Worm (Caenorhabditis elegans): ENCODE results near the gene dhs-22.

Gene dhs-22

ce11 chrV:14424958-14425492, 3.8 kb upstream of the dhs-22 start, which contains the start of gene rrsr-1 (continued):
- TF ChIP-seq ceh-82 (tag; optimal IDR thresholded peaks at IDR 0.05) (peak in 2 of 3 experiments; percentile 20 to 34), nhr-20 (tag; optimal IDR thresholded peaks at IDR 0.05) (peak; percentile 47), mab-9 (GFP tag; IDR thresholded peaks at IDR 0.05) (no peak), efl-1 (optimal IDR thresholded peaks at IDR 0.05) (peak; percentile 49 to 58), efl-1 (GFP tag; optimal IDR thresholded peaks at IDR 0.05 in 1 of 2) (peak; percentile 32 to 96), ztf-4 (tag; optimal IDR thresholded peaks at IDR 0.05) (no peak), grh-1 (GFP tag; IDR thresholded peaks at IDR 0.05) (no peak), nhr-85 (tag) (no peak), skn-1 (tag; optimal IDR thresholded peaks at IDR 0.05) (peak; percentile 74), irx-1 (tag; optimal IDR thresholded peaks at IDR 0.05) (peak; percentile 29)

ce11 chrV:14423268-14423667, 2.0 kb upstream of the dhs-22 start, which contains the start of gene rpoa-12:
TSS of gene rpoa-12 (minus strand) at chrV:14423304.
- TF ChIP-seq mab-9 (GFP tag; IDR thresholded peaks at IDR 0.05), result no peak
- no peak for TF ChIP-seq hlh-17 (GFP tag; optimal IDR thresholded peaks at IDR 0.05; ENCODE audit: borderline replicate concordance)
- TF ChIP-seq C04F5.9 (tag; optimal IDR thresholded peaks at IDR 0.05), result no peak
- TF ChIP-seq F16B12.6 (tag; optimal IDR thresholded peaks at IDR 0.05), result peak; percentile 27
- no peak for TF ChIP-seq unc-62 (GFP tag; optimal IDR thresholded peaks at IDR 0.05)
- no peak for TF ChIP-seq jun-1 (tag; optimal IDR thresholded peaks at IDR 0.05)
- no peak for TF ChIP-seq hpl-2 (GFP tag; optimal IDR thresholded peaks at IDR 0.05)
- peak; percentile 42 for TF ChIP-seq rnt-1 (tag; optimal IDR thresholded peaks at IDR 0.05)
- TF ChIP-seq tlp-1 (tag; optimal IDR thresholded peaks at IDR 0.05), result no peak
- TF ChIP-seq C34B4.2 (tag; optimal IDR thresholded peaks at IDR 0.05), result no peak
- no peak for TF ChIP-seq ceh-8 (GFP tag; optimal IDR thresholded peaks at IDR 0.05)
- peak; percentile 53 for TF ChIP-seq lin-14 (GFP tag; optimal IDR thresholded peaks at IDR 0.05)
- TF ChIP-seq lsy-2 (tag; optimal IDR thresholded peaks at IDR 0.05), result peak; percentile 27 to 71
- peak; percentile 32; the same call in 1 of the 2 replicates for TF ChIP-seq isw-1 (GFP tag; IDR thresholded peaks at IDR 0.05)
- no peak for TF ChIP-seq lin-39 (tag; optimal IDR thresholded peaks at IDR 0.05)
- no peak for TF ChIP-seq ets-5 (GFP tag; IDR thresholded peaks at IDR 0.05)
- peak; percentile 92 for TF ChIP-seq pax-3 (tag; optimal IDR thresholded peaks at IDR 0.05)
- peak; percentile 50 for TF ChIP-seq vab-15 (tag; optimal IDR thresholded peaks at IDR 0.05)
- TF ChIP-seq blmp-1 (tag; optimal IDR thresholded peaks at IDR 0.05), result no peak
- TF ChIP-seq lin-13 (GFP tag; optimal IDR thresholded peaks at IDR 0.05), result peak; percentile 12
- TF ChIP-seq unc-86 (tag; optimal IDR thresholded peaks at IDR 0.05), result no peak
- TF ChIP-seq C16A3.4 (tag; optimal IDR thresholded peaks at IDR 0.05), result peak; percentile 59
- peak; percentile 67 for TF ChIP-seq nhr-47 (tag; optimal IDR thresholded peaks at IDR 0.05)
- no peak for TF ChIP-seq nhr-237 (tag; optimal IDR thresholded peaks at IDR 0.05)
- no peak for TF ChIP-seq aly-2 (tag; optimal IDR thresholded peaks at IDR 0.05)
- no peak for TF ChIP-seq elt-2 (tag; optimal IDR thresholded peaks at IDR 0.05)
- TF ChIP-seq unc-130 (tag; optimal IDR thresholded peaks at IDR 0.05), result peak; percentile 1
- no peak for TF ChIP-seq fos-1 (tag; optimal IDR thresholded peaks at IDR 0.05)
- TF ChIP-seq nhr-85 (tag), result no peak
- no peak for TF ChIP-seq nhr-11 (tag; optimal IDR thresholded peaks at IDR 0.05)
- no peak for TF ChIP-seq ces-1 (GFP tag; optimal IDR thresholded peaks at IDR 0.05)
- TF ChIP-seq alr-1 (tag; optimal IDR thresholded peaks at IDR 0.05; ENCODE audit: borderline replicate concordance), result no peak
- peak; percentile 63 for TF ChIP-seq fkh-8 (tag; optimal IDR thresholded peaks at IDR 0.05)
- TF ChIP-seq elt-3 (tag; optimal IDR thresholded peaks at IDR 0.05), result no peak
- TF ChIP-seq egl-27 (tag; optimal IDR thresholded peaks at IDR 0.05), result no peak
- peak; percentile 62 for TF ChIP-seq nhr-71 (tag; optimal IDR thresholded peaks at IDR 0.05)
- TF ChIP-seq mep-1 (tag; optimal IDR thresholded peaks at IDR 0.05), result no peak
- TF ChIP-seq ama-1 (optimal IDR thresholded peaks at IDR 0.05), result no peak
- TF ChIP-seq unc-30 (tag; optimal IDR thresholded peaks at IDR 0.05), result no peak
- TF ChIP-seq skn-1 (tag; optimal IDR thresholded peaks at IDR 0.05), result peak; percentile 94
- TF ChIP-seq irx-1 (tag; optimal IDR thresholded peaks at IDR 0.05), result no peak
- no peak for TF ChIP-seq fkh-10 (GFP tag; optimal IDR thresholded peaks at IDR 0.05)
- peak; percentile 44 for TF ChIP-seq tbx-2 (tag; optimal IDR thresholded peaks at IDR 0.05)
- TF ChIP-seq egl-13 (tag; optimal IDR thresholded peaks at IDR 0.05), result no peak
- TF ChIP-seq snpc-4 (tag; optimal IDR thresholded peaks at IDR 0.05), result no peak
- peak in 1 of 3 experiments; percentile 24 for TF ChIP-seq ceh-82 (tag; optimal IDR thresholded peaks at IDR 0.05)
- peak; percentile 31 for TF ChIP-seq lin-15B (tag; optimal IDR thresholded peaks at IDR 0.05)
